Fruit fly (Drosophila melanogaster) whole organism, pupa: ENCODE measurements around the gene CG5984.
A peak's percentile ranks its signal among the peaks of the same experiment; 100 is the strongest.

Experiments
- CG12605 ChIP-seq: fragments of 200-800 bp; sonication (Bioruptor generic); IDR thresholded peaks from 2 replicates; pipeline ENCODE4 v1.3.6; 2022; ENCODE audit warnings: missing biosample characterization, missing genetic modification characterization
- CG13204 ChIP-seq: fragments of 200-800 bp; sonication (Bioruptor generic); optimal IDR thresholded peaks from 2 replicates; lab custom pipeline; 2018; ENCODE audit warnings: missing biosample characterization, mild to moderate bottlenecking, missing genetic modification characterization, moderate library complexity
- CG17806 ChIP-seq: fragments of 200-800 bp; sonication (Bioruptor generic); optimal IDR thresholded peaks from 2 replicates; lab custom pipeline; 2018; ENCODE audit warnings: missing biosample characterization, mild to moderate bottlenecking, missing genetic modification characterization, moderate library complexity
- CG34367 ChIP-seq: fragments of 200-800 bp; sonication (Bioruptor generic); optimal IDR thresholded peaks from 2 replicates; lab custom pipeline; 2018; ENCODE audit warnings: missing biosample characterization, mild to moderate bottlenecking, missing genetic modification characterization
- CG4496 ChIP-seq: fragments of 200-800 bp; sonication (Bioruptor generic); IDR thresholded peaks from 3 replicates; pipeline ENCODE4 v1.3.6; 2022; ENCODE audit warnings: missing biosample characterization, missing genetic modification characterization
- CG8159 ChIP-seq: fragments of 200-800 bp; sonication (Bioruptor generic); optimal IDR thresholded peaks from 3 replicates; lab custom pipeline; 2018; ENCODE audit warnings: missing biosample characterization, mild to moderate bottlenecking, missing genetic modification characterization, moderate library complexity
- CG8301 ChIP-seq: fragments of 200-800 bp; sonication (Bioruptor generic); optimal IDR thresholded peaks from 2 replicates; lab custom pipeline; 2018; ENCODE audit warnings: missing biosample characterization, mild to moderate bottlenecking, missing genetic modification characterization
- CG9948 ChIP-seq: fragments of 200-800 bp; sonication (Bioruptor generic); optimal IDR thresholded peaks from 2 replicates; lab custom pipeline; 2018; ENCODE audit warnings: missing biosample characterization, mild to moderate bottlenecking, missing genetic modification characterization, moderate library complexity
- D1 ChIP-seq: fragments of 200-800 bp; sonication (Bioruptor generic); optimal IDR thresholded peaks from 2 replicates; lab custom pipeline; 2018; ENCODE audit warnings: missing biosample characterization, mild to moderate bottlenecking, missing genetic modification characterization, moderate library complexity
- Ets98B ChIP-seq: fragments of 200-800 bp; sonication (Bioruptor generic); IDR thresholded peaks from 2 replicates; pipeline ENCODE4 v1.3.6; 2022; ENCODE audit warnings: missing biosample characterization, missing genetic modification characterization
- Pif1B ChIP-seq: fragments of 200-800 bp; sonication (Bioruptor generic); optimal IDR thresholded peaks from 3 replicates; lab custom pipeline; 2016; ENCODE audit warnings: missing biosample characterization, missing genetic modification characterization
- Snoo ChIP-seq: fragments of 200-800 bp; sonication (Bioruptor generic); optimal IDR thresholded peaks from 3 replicates; lab custom pipeline; 2017; ENCODE audit warnings: missing biosample characterization, mild to moderate bottlenecking, missing genetic modification characterization, inconsistent platforms
- gl ChIP-seq: fragments of 200-800 bp; sonication (Bioruptor generic); optimal IDR thresholded peaks from 2 replicates; lab custom pipeline; 2018; ENCODE audit warnings: missing biosample characterization, mild to moderate bottlenecking, missing genetic modification characterization
- rn ChIP-seq: fragments of 200-800 bp; sonication (Bioruptor generic); IDR thresholded peaks from 2 replicates; pipeline ENCODE4 v1.3.6; 2022; ENCODE audit warnings: missing biosample characterization, missing genetic modification characterization

DNA sequence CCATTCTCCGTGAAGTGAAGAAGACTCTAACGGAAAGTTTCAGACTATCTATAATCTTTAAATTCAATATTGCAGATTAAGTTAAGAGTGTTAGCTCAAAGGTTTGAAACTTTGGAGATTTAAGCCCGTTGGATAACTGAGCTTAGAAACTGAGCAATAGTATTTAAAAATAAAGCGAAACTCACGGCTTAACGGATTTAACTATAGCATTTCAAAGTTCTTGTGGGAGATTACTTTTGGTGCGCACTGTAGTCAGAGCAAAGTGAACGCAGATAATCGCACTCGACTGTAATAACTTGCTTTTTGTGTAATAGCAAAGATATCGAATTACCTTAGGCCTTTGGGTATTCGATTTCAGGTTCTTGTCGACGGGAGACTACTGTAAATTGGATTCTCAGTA lies 34.5 kb upstream of the CG5984 start, which contains the start of gene mrt:
- TF ChIP-seq Pif1B (GFP tag; lab: Kevin White, UChicago) (peak; percentile 32), CG9948 (tag; lab: Kevin White, UChicago) (peak; percentile 53), CG12605 (GFP tag; lab: Robert Waterston, UW) (no peak), CG8159 (peak; percentile 56), CG8301 (peak; percentile 50), CG17806 (tag; lab: Kevin White, UChicago) (peak; percentile 36), CG34367 (peak; percentile 26), D1 (tag; lab: Kevin White, UChicago) (no peak), CG4496 (GFP tag; lab: Robert Waterston, UW) (0 out of 3 replicates have a peak, but pooled peaks have one; percentile 35), rn (GFP tag; lab: Robert Waterston, UW) (no peak), CG13204 (no peak), Snoo (tag; lab: Kevin White, UChicago) (peak; percentile 19), gl (tag; lab: Kevin White, UChicago) (no peak), Ets98B (GFP tag; lab: Robert Waterston, UW) (peak; percentile 41)
